Worm (Caenorhabditis elegans): Measurements from ENCODE around the gene phat-5.

DNA sequence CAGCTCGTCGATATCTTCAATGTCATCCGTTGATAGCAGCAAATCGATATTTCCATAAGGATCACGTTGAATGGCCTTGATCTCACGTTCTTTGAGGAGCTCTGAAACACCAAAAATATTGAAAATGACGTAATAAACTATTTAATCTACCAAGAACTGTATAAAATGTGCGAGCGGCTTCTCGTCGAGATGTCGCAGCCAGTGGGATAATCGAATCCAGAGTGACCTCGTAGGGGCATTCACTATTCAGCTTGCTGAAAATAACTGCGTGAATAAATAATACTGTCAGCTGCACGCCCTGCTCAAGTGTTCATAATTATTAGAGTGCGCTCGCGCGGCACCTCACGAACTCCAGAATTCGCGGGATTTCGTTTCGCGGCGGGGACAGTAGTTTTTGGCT is 47.8 kb upstream of the phat-5 start, which contains the start of gene Y45G5AM.7:
- no peak for TF ChIP-seq nhr-11 (tag; optimal IDR thresholded peaks at IDR 0.05)
- no peak for TF ChIP-seq nhr-28 (tag; optimal IDR thresholded peaks at IDR 0.05)
- no peak for TF ChIP-seq lin-15B (tag; optimal IDR thresholded peaks at IDR 0.05)
- TF ChIP-seq tbx-2 (tag; optimal IDR thresholded peaks at IDR 0.05), result no peak
- no peak for TF ChIP-seq lin-13 (GFP tag; optimal IDR thresholded peaks at IDR 0.05)
- TF ChIP-seq ces-1 (GFP tag; optimal IDR thresholded peaks at IDR 0.05), result no peak
- no peak for TF ChIP-seq elt-2 (tag; optimal IDR thresholded peaks at IDR 0.05)
- no peak for TF ChIP-seq lin-14 (GFP tag; optimal IDR thresholded peaks at IDR 0.05)
- TF ChIP-seq unc-130 (tag; optimal IDR thresholded peaks at IDR 0.05), result no peak
- no peak for TF ChIP-seq efl-1 (optimal IDR thresholded peaks at IDR 0.05)
- peak in 1 of 2 experiments; percentile 68 for TF ChIP-seq efl-1 (GFP tag; optimal IDR thresholded peaks at IDR 0.05 in 1 of 2)
- TF ChIP-seq nhr-84 (tag; optimal IDR thresholded peaks at IDR 0.05), result no peak
- no peak for TF ChIP-seq dpl-1 (GFP tag; optimal IDR thresholded peaks at IDR 0.05)
